Worm (Caenorhabditis elegans): Measurements from ENCODE around the gene gsto-3.

ce11 chrIII:429038-429437 is 47.9 kb upstream of the gsto-3 start, which contains the start of gene cec-8:
- TF ChIP-seq unc-39 (tag; optimal IDR thresholded peaks at IDR 0.05) (no peak), nhr-77 (tag; optimal IDR thresholded peaks at IDR 0.05) (no peak), snpc-4 (tag; optimal IDR thresholded peaks at IDR 0.05) (no peak), jun-1 (tag; optimal IDR thresholded peaks at IDR 0.05) (no peak), skn-1 (tag; optimal IDR thresholded peaks at IDR 0.05) (no peak), ztf-11 (tag; optimal IDR thresholded peaks at IDR 0.05) (no peak), egl-27 (tag; optimal IDR thresholded peaks at IDR 0.05) (no peak), ceh-82 (tag; optimal IDR thresholded peaks at IDR 0.05) (no peak), nhr-12 (tag; optimal IDR thresholded peaks at IDR 0.05) (no peak), nhr-237 (tag; optimal IDR thresholded peaks at IDR 0.05) (no peak), lin-15B (tag; optimal IDR thresholded peaks at IDR 0.05) (no peak)

Measured in whole organism, L3 larva.